Fruit fly (Drosophila melanogaster) Kc167 (cell line): ENCODE data around the gene CG4291.

Experiments
- Myc ChIP-seq: fragments of >200 bp; optimal IDR thresholded peaks from 2 replicates; lab custom pipeline; 2017; ENCODE audit warnings: missing external identifiers
- Sin3A ChIP-seq: fragments of >200 bp; optimal IDR thresholded peaks from 2 replicates; lab custom pipeline; 2018; ENCODE audit warnings: missing external identifiers
- h ChIP-seq: fragments of >200 bp; optimal IDR thresholded peaks from 3 replicates; lab custom pipeline; 2018; ENCODE audit warnings: missing external identifiers
- psq ChIP-seq: fragments of >200 bp; optimal IDR thresholded peaks from 2 replicates; lab custom pipeline; 2017; ENCODE audit warnings: missing external identifiers
- ttk ChIP-seq: sonication (Bioruptor generic); optimal IDR thresholded peaks from 2 replicates; lab custom pipeline; 2017; ENCODE audit warnings: missing external identifiers

dm6 chr2L:843850-844791 is 8.4 kb downstream of the CG4291 start:
- TF ChIP-seq Myc (lab: Kevin White, UChicago) (no peak), psq (lab: Kevin White, UChicago) (no peak), ttk (lab: Kevin White, UChicago) (no peak), h (lab: Kevin White, UChicago) (no peak), Sin3A (lab: Kevin White, UChicago) (no peak)
